In the genomic region with DNA sequence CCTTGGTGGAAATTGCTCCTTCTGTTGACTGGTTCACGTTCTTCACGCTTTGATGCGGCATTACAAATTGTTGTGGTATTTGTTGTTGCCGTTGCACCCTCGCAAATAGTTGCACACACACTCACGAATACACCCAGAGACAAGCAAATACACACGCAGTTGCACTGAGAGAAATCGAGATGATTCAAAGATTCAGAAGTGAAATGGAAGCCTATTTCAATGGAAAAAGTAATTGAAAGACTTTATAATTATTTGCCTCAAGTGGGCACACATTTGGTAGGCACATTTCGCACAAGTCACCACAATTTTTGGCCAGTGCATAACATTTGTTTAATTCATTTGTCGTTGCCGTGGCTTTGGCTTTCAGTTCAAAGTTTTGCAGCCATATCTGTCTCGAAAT, we compare ENCODE assay signal across 1 fruit fly cellular context.
A peak's percentile ranks its signal among the peaks of the same experiment; 100 is the strongest.
TF ChIP-seq lines count a peak whose summit lies in the region.

No protein-coding gene starts in this region.

TF ChIP-seq in whole organism, embryonic, 481 proteins besides CTCF, POLR2A, EP300 and RAD21 (continued from another document and continues in another):
- TF ChIP-seq Nf-YC (tag; optimal IDR thresholded peaks at IDR 0.05; lab: Kevin White, UChicago): no peak
- TF ChIP-seq CG12391 (tag; optimal IDR thresholded peaks at IDR 0.05; lab: Kevin White, UChicago): peak; percentile 73
- TF ChIP-seq Doc3 (GFP tag; IDR thresholded peaks at IDR 0.05; lab: Robert Waterston, UW; ENCODE audit: partially characterized antibody): no peak
- peak; percentile 42 for TF ChIP-seq CG18476 (GFP tag; optimal IDR thresholded peaks at IDR 0.05; lab: Kevin White, UChicago)
- peak; percentile 68 for TF ChIP-seq ewg (GFP tag; optimal IDR thresholded peaks at IDR 0.05; lab: Kevin White, UChicago)
- peak; percentile 18 for TF ChIP-seq tup (GFP tag; optimal IDR thresholded peaks at IDR 0.05; lab: Kevin White, UChicago)
- TF ChIP-seq CG15601 (tag; optimal IDR thresholded peaks at IDR 0.05; lab: Kevin White, UChicago): peak; percentile 58
- TF ChIP-seq PHDP (tag; optimal IDR thresholded peaks at IDR 0.05; lab: Kevin White, UChicago): peak; percentile 56
- peak; percentile 68 for TF ChIP-seq CG7786 (GFP tag; optimal IDR thresholded peaks at IDR 0.05; lab: Kevin White, UChicago)
- no peak for TF ChIP-seq ro (GFP tag; IDR thresholded peaks at IDR 0.05; lab: Robert Waterston, UW)
- no peak for TF ChIP-seq Lpt (GFP tag; optimal IDR thresholded peaks at IDR 0.05; lab: Kevin White, UChicago)
- peak; percentile 5 for TF ChIP-seq salm (tag; optimal IDR thresholded peaks at IDR 0.05; lab: Kevin White, UChicago)
- peak; percentile 3 for TF ChIP-seq CG12104 (GFP tag; optimal IDR thresholded peaks at IDR 0.05; lab: Kevin White, UChicago)
- peak; percentile 67 for TF ChIP-seq CG14667 (GFP tag; IDR thresholded peaks at IDR 0.05; lab: Robert Waterston, UW)
- TF ChIP-seq croc (GFP tag; conservative IDR thresholded peaks at IDR 0.05; lab: Robert Waterston, UW): peak; percentile 74
- TF ChIP-seq CG8478 (optimal IDR thresholded peaks at IDR 0.05; lab: Kevin White, UChicago): no peak
- peak; percentile 74 for TF ChIP-seq btn (GFP tag; optimal IDR thresholded peaks at IDR 0.05; lab: Kevin White, UChicago)
- no peak for TF ChIP-seq CG13123 (GFP tag; optimal IDR thresholded peaks at IDR 0.05; lab: Kevin White, UChicago)
- TF ChIP-seq E2f2 (GFP tag; IDR thresholded peaks at IDR 0.05; lab: Robert Waterston, UW): peak; percentile 25; the same call in 1 of the 2 replicates
- peak; percentile 39 for TF ChIP-seq CG8359 (GFP tag; optimal IDR thresholded peaks at IDR 0.05; lab: Kevin White, UChicago; ENCODE audit: borderline replicate concordance)
- TF ChIP-seq CG12659 (GFP tag; optimal IDR thresholded peaks at IDR 0.05; lab: Kevin White, UChicago): peak; percentile 16
- TF ChIP-seq CG2129 (GFP tag; IDR thresholded peaks at IDR 0.05; lab: Robert Waterston, UW; ENCODE audit: partially characterized antibody): no peak
- TF ChIP-seq CG14050 (GFP tag; IDR thresholded peaks at IDR 0.05; lab: Robert Waterston, UW): peak; percentile 52; the same call in 2 of the 3 replicates
- TF ChIP-seq CG6765 (GFP tag; optimal IDR thresholded peaks at IDR 0.05; lab: Kevin White, UChicago): no peak
- TF ChIP-seq Abd-B (GFP tag; optimal IDR thresholded peaks at IDR 0.05; lab: Kevin White, UChicago): peak; percentile 67
- TF ChIP-seq Pdp1 (GFP tag; optimal IDR thresholded peaks at IDR 0.05; lab: Kevin White, UChicago): peak; percentile 60 to 69
- no peak for TF ChIP-seq ssp (GFP tag; IDR thresholded peaks at IDR 0.05; lab: Robert Waterston, UW)
- TF ChIP-seq CG13775 (GFP tag; optimal IDR thresholded peaks at IDR 0.05; lab: Kevin White, UChicago): peak; percentile 62
- TF ChIP-seq ind (GFP tag; optimal IDR thresholded peaks at IDR 0.05; lab: Kevin White, UChicago): peak; percentile 69
- TF ChIP-seq BtbVII (GFP tag; optimal IDR thresholded peaks at IDR 0.05; lab: Kevin White, UChicago): no peak
- no peak for TF ChIP-seq tna (GFP tag; IDR thresholded peaks at IDR 0.05; lab: Robert Waterston, UW; ENCODE audit: partially characterized antibody)
- peak; percentile 77 for TF ChIP-seq CG17361 (GFP tag; IDR thresholded peaks at IDR 0.05; lab: Robert Waterston, UW)
- TF ChIP-seq ato (GFP tag; IDR thresholded peaks at IDR 0.05; lab: Robert Waterston, UW; ENCODE audit: partially characterized antibody): no peak
- TF ChIP-seq Deaf1 (tag; optimal IDR thresholded peaks at IDR 0.05; lab: Kevin White, UChicago): peak; percentile 6
- TF ChIP-seq CG32767 (GFP tag; IDR thresholded peaks at IDR 0.05; lab: Robert Waterston, UW): peak; percentile 67
- peak; percentile 65 for TF ChIP-seq CG32772 (GFP tag; IDR thresholded peaks at IDR 0.05; lab: Robert Waterston, UW)
- peak; percentile 58; the same call in 2 of the 3 replicates for TF ChIP-seq Mrtf (GFP tag; IDR thresholded peaks at IDR 0.05; lab: Robert Waterston, UW)
- no peak for TF ChIP-seq mld (GFP tag; IDR thresholded peaks at IDR 0.05; lab: Robert Waterston, UW; ENCODE audit: partially characterized antibody)
- peak; percentile 37 for TF ChIP-seq Max (GFP tag; optimal IDR thresholded peaks at IDR 0.05; lab: Kevin White, UChicago)
- TF ChIP-seq CG4617 (GFP tag; optimal IDR thresholded peaks at IDR 0.05; lab: Kevin White, UChicago; ENCODE audit: borderline replicate concordance): peak; percentile 10
- TF ChIP-seq CG12236 (GFP tag; optimal IDR thresholded peaks at IDR 0.05; lab: Kevin White, UChicago): peak; percentile 63
- peak; percentile 59 for TF ChIP-seq cg (GFP tag; optimal IDR thresholded peaks at IDR 0.05; lab: Kevin White, UChicago)
- TF ChIP-seq CG3163 (GFP tag; optimal IDR thresholded peaks at IDR 0.05; lab: Kevin White, UChicago): peak; percentile 16
- no peak for TF ChIP-seq D19B (GFP tag; optimal IDR thresholded peaks at IDR 0.05; lab: Kevin White, UChicago)
- TF ChIP-seq insv (GFP tag; optimal IDR thresholded peaks at IDR 0.05; lab: Kevin White, UChicago): no peak
- peak; percentile 49 for TF ChIP-seq cato (GFP tag; optimal IDR thresholded peaks at IDR 0.05; lab: Kevin White, UChicago; ENCODE audit: borderline replicate concordance)
- no peak for TF ChIP-seq cas (GFP tag; IDR thresholded peaks at IDR 0.05; lab: Robert Waterston, UW)
- TF ChIP-seq zen2 (GFP tag; IDR thresholded peaks at IDR 0.05; lab: Robert Waterston, UW; ENCODE audit: partially characterized antibody): no peak
- peak; percentile 64 for TF ChIP-seq CG7556 (GFP tag; optimal IDR thresholded peaks at IDR 0.05; lab: Kevin White, UChicago)
- no peak for TF ChIP-seq CG10147 (GFP tag; optimal IDR thresholded peaks at IDR 0.05; lab: Kevin White, UChicago)
- TF ChIP-seq gsb-n (tag; optimal IDR thresholded peaks at IDR 0.05; lab: Kevin White, UChicago): peak; percentile 80
- no peak for TF ChIP-seq rib (GFP tag; IDR thresholded peaks at IDR 0.05; lab: Robert Waterston, UW)
- peak; percentile 17 for TF ChIP-seq CG8281 (tag; optimal IDR thresholded peaks at IDR 0.05; lab: Kevin White, UChicago)
- TF ChIP-seq CG1529 (GFP tag; optimal IDR thresholded peaks at IDR 0.05; lab: Kevin White, UChicago): peak; percentile 68
- TF ChIP-seq pros (GFP tag; optimal IDR thresholded peaks at IDR 0.05; lab: Kevin White, UChicago): no peak
- TF ChIP-seq CG18599 (GFP tag; optimal IDR thresholded peaks at IDR 0.05; lab: Kevin White, UChicago): peak; percentile 59
- TF ChIP-seq lab (GFP tag; optimal IDR thresholded peaks at IDR 0.05; lab: Kevin White, UChicago): peak; percentile 65
- no peak for TF ChIP-seq CG14965 (GFP tag; optimal IDR thresholded peaks at IDR 0.05; lab: Kevin White, UChicago; ENCODE audit: borderline replicate concordance)
- TF ChIP-seq CG7928 (GFP tag; optimal IDR thresholded peaks at IDR 0.05; lab: Kevin White, UChicago): no peak
- peak; percentile 92 for TF ChIP-seq CG1603 (tag; optimal IDR thresholded peaks at IDR 0.05; lab: Kevin White, UChicago)
- TF ChIP-seq CG15073 (GFP tag; optimal IDR thresholded peaks at IDR 0.05; lab: Kevin White, UChicago): peak; percentile 29
- no peak for TF ChIP-seq CG31224 (GFP tag; IDR thresholded peaks at IDR 0.05; lab: Robert Waterston, UW)
- peak; percentile 80 for TF ChIP-seq CG18262 (tag; optimal IDR thresholded peaks at IDR 0.05; lab: Kevin White, UChicago)
- TF ChIP-seq chinmo (GFP tag; IDR thresholded peaks at IDR 0.05; lab: Robert Waterston, UW; ENCODE audit: partially characterized antibody): no peak
- TF ChIP-seq hth (optimal IDR thresholded peaks at IDR 0.05; lab: Kevin White, UChicago): no peak
- no peak for TF ChIP-seq CG2116 (GFP tag; optimal IDR thresholded peaks at IDR 0.05; lab: Kevin White, UChicago)
- no peak for TF ChIP-seq emc (GFP tag; optimal IDR thresholded peaks at IDR 0.05; lab: Kevin White, UChicago)
- peak; percentile 76 for TF ChIP-seq HLH3B (GFP tag; IDR thresholded peaks at IDR 0.05; lab: Robert Waterston, UW)
- TF ChIP-seq Gug (GFP tag; IDR thresholded peaks at IDR 0.05; lab: Robert Waterston, UW): peak; percentile 69; the same call in 3 of the 4 replicates
- no peak for TF ChIP-seq wdn (GFP tag; IDR thresholded peaks at IDR 0.05; lab: Robert Waterston, UW)
- TF ChIP-seq Chrac-16 (GFP tag; optimal IDR thresholded peaks at IDR 0.05; lab: Kevin White, UChicago): peak; percentile 75
- peak; percentile 63 for TF ChIP-seq D19A (tag; optimal IDR thresholded peaks at IDR 0.05; lab: Kevin White, UChicago)
- TF ChIP-seq CG12744 (GFP tag; optimal IDR thresholded peaks at IDR 0.05; lab: Kevin White, UChicago): peak; percentile 58
- TF ChIP-seq CG12942 (GFP tag; optimal IDR thresholded peaks at IDR 0.05; lab: Kevin White, UChicago): peak; percentile 35
- peak; percentile 4 for TF ChIP-seq fd3F (GFP tag; optimal IDR thresholded peaks at IDR 0.05; lab: Kevin White, UChicago)
- peak; percentile 57 for TF ChIP-seq maf-S (GFP tag; optimal IDR thresholded peaks at IDR 0.05; lab: Kevin White, UChicago)
- TF ChIP-seq CG11560 (tag; IDR thresholded peaks at IDR 0.05; lab: Robert Waterston, UW): no peak; the same call in 2 of the 3 replicates
- no peak for TF ChIP-seq wek (GFP tag; optimal IDR thresholded peaks at IDR 0.05; lab: Kevin White, UChicago)
- no peak for TF ChIP-seq mirr (GFP tag; optimal IDR thresholded peaks at IDR 0.05; lab: Kevin White, UChicago)
- TF ChIP-seq CG8290 (GFP tag; optimal IDR thresholded peaks at IDR 0.05; lab: Kevin White, UChicago): peak; percentile 49
- peak in 1 of 2 experiments; percentile 59 for TF ChIP-seq CG8290 (tag; optimal IDR thresholded peaks at IDR 0.05; lab: Kevin White, UChicago)
- TF ChIP-seq Jarid2 (GFP tag; optimal IDR thresholded peaks at IDR 0.05; lab: Kevin White, UChicago): no peak
- TF ChIP-seq danr (GFP tag; IDR thresholded peaks at IDR 0.05; lab: Robert Waterston, UW): peak; percentile 26; the same call in 1 of the 2 replicates
- TF ChIP-seq Nf-YB (GFP tag; optimal IDR thresholded peaks at IDR 0.05; lab: Kevin White, UChicago): peak; percentile 20
- peak; percentile 38 for TF ChIP-seq CG11723 (GFP tag; optimal IDR thresholded peaks at IDR 0.05; lab: Kevin White, UChicago)
- TF ChIP-seq Meics (GFP tag; optimal IDR thresholded peaks at IDR 0.05; lab: Kevin White, UChicago): peak; percentile 39
- TF ChIP-seq Spps (tag; optimal IDR thresholded peaks at IDR 0.05; lab: Kevin White, UChicago): peak; percentile 55
- TF ChIP-seq lov (optimal IDR thresholded peaks at IDR 0.05; lab: Kevin White, UChicago): no peak
- TF ChIP-seq lov (GFP tag; IDR thresholded peaks at IDR 0.05; lab: Robert Waterston, UW): peak; percentile 72; the same call in 2 of the 3 replicates
- TF ChIP-seq da (GFP tag; optimal IDR thresholded peaks at IDR 0.05; lab: Kevin White, UChicago): no peak
- TF ChIP-seq ara (GFP tag; IDR thresholded peaks at IDR 0.05; lab: Robert Waterston, UW): peak; percentile 81
- TF ChIP-seq knrl (GFP tag; IDR thresholded peaks at IDR 0.05; lab: Robert Waterston, UW; ENCODE audit: partially characterized antibody): no peak
- peak; percentile 83 for TF ChIP-seq dmrt11E (tag; optimal IDR thresholded peaks at IDR 0.05; lab: Kevin White, UChicago)
- peak; percentile 18 for TF ChIP-seq CG33557 (GFP tag; optimal IDR thresholded peaks at IDR 0.05; lab: Kevin White, UChicago)
- no peak for TF ChIP-seq Hmx (GFP tag; optimal IDR thresholded peaks at IDR 0.05; lab: Kevin White, UChicago)
- TF ChIP-seq NFAT (GFP tag; IDR thresholded peaks at IDR 0.05; lab: Robert Waterston, UW): no peak
- TF ChIP-seq gce (GFP tag; IDR thresholded peaks at IDR 0.05; lab: Robert Waterston, UW): 0 out of 3 replicates have a peak, but pooled peaks have one; percentile 25
- TF ChIP-seq gcm (GFP tag; optimal IDR thresholded peaks at IDR 0.05; lab: Kevin White, UChicago): peak; percentile 21
- TF ChIP-seq Hand (GFP tag; optimal IDR thresholded peaks at IDR 0.05; lab: Kevin White, UChicago): no peak
- TF ChIP-seq ash1 (GFP tag; optimal IDR thresholded peaks at IDR 0.05; lab: Kevin White, UChicago): no peak
- peak; percentile 80 for TF ChIP-seq fd96Cb (tag; optimal IDR thresholded peaks at IDR 0.05; lab: Kevin White, UChicago)
- peak; percentile 51; the same call in 1 of the 3 replicates for TF ChIP-seq ken (GFP tag; IDR thresholded peaks at IDR 0.05; lab: Robert Waterston, UW)
- TF ChIP-seq gfzf (GFP tag; optimal IDR thresholded peaks at IDR 0.05; lab: Kevin White, UChicago): no peak
- TF ChIP-seq z (GFP tag; IDR thresholded peaks at IDR 0.05; lab: Robert Waterston, UW): no peak
- peak; percentile 65 for TF ChIP-seq slp2 (GFP tag; optimal IDR thresholded peaks at IDR 0.05; lab: Kevin White, UChicago)
- TF ChIP-seq ham (GFP tag; IDR thresholded peaks at IDR 0.05; lab: Robert Waterston, UW): no peak
- TF ChIP-seq CG7839 (tag; optimal IDR thresholded peaks at IDR 0.05; lab: Kevin White, UChicago): peak; percentile 73
- peak; percentile 67 for TF ChIP-seq ranshi (GFP tag; IDR thresholded peaks at IDR 0.05; lab: Robert Waterston, UW)
- peak; percentile 81 for TF ChIP-seq CG17328 (GFP tag; IDR thresholded peaks at IDR 0.05; lab: Robert Waterston, UW)
- no peak for TF ChIP-seq kni (GFP tag; optimal IDR thresholded peaks at IDR 0.05; lab: Kevin White, UChicago)
- TF ChIP-seq pnt (GFP tag; optimal IDR thresholded peaks at IDR 0.05; lab: Kevin White, UChicago): peak; percentile 81
- TF ChIP-seq CG12155 (GFP tag; optimal IDR thresholded peaks at IDR 0.05; lab: Kevin White, UChicago): peak; percentile 48
- no peak for TF ChIP-seq Scr (GFP tag; IDR thresholded peaks at IDR 0.05; lab: Robert Waterston, UW; ENCODE audit: partially characterized antibody)
- TF ChIP-seq YL-1 (GFP tag; optimal IDR thresholded peaks at IDR 0.05; lab: Kevin White, UChicago): no peak
- TF ChIP-seq B-H1 (GFP tag; IDR thresholded peaks at IDR 0.05; lab: Robert Waterston, UW): no peak; the same call in 2 of the 3 replicates
- no peak for TF ChIP-seq Trl (optimal IDR thresholded peaks at IDR 0.05; lab: Kevin White, UChicago)
- TF ChIP-seq Trl (GFP tag; optimal IDR thresholded peaks at IDR 0.05; lab: Kevin White, UChicago): peak; percentile 71
- peak; percentile 21 for TF ChIP-seq CG17186 (GFP tag; optimal IDR thresholded peaks at IDR 0.05; lab: Kevin White, UChicago)
- peak; percentile 85 for TF ChIP-seq vvl (GFP tag; IDR thresholded peaks at IDR 0.05; lab: Robert Waterston, UW)
- TF ChIP-seq Fer2 (tag; optimal IDR thresholded peaks at IDR 0.05; lab: Kevin White, UChicago): no peak
- peak; percentile 41 for TF ChIP-seq CG31388 (GFP tag; optimal IDR thresholded peaks at IDR 0.05; lab: Kevin White, UChicago)
- 0 out of 3 replicates have a peak, but pooled peaks have one; percentile 36 for TF ChIP-seq H15 (GFP tag; IDR thresholded peaks at IDR 0.05; lab: Robert Waterston, UW)
- TF ChIP-seq ttk (GFP tag; IDR thresholded peaks at IDR 0.05; lab: Robert Waterston, UW): peak; percentile 79
- peak; percentile 81 for TF ChIP-seq Atf-2 (GFP tag; optimal IDR thresholded peaks at IDR 0.05; lab: Kevin White, UChicago)
- no peak for TF ChIP-seq CkIIα-i1 (GFP tag; IDR thresholded peaks at IDR 0.05; lab: Robert Waterston, UW)
